Worm (Caenorhabditis elegans): ENCODE data around the gene C07E3.9.

- TF ChIP-seq ceh-40 (GFP tag; IDR thresholded peaks at IDR 0.05) (no peak), ztf-22 (GFP tag; optimal IDR thresholded peaks at IDR 0.05) (peak; percentile 88), ztf-25 (GFP tag; IDR thresholded peaks at IDR 0.05) (no peak)
Measured at ce11 chrII:10389038-10389437, 38.5 kb downstream of the C07E3.9 start.
